Fruit fly (Drosophila melanogaster) whole organism, embryonic: Measurements from ENCODE around the gene Xport-B.

ENCODE experiments used
- Antp ChIP-seq: fragments of 200-800 bp; sonication (Bioruptor generic); optimal IDR thresholded peaks from 3 replicates; lab custom pipeline; 2016; ENCODE audit warnings: missing biosample characterization, missing genetic modification characterization
- B-H1 ChIP-seq: fragments of 200-800 bp; sonication (Bioruptor generic); IDR thresholded peaks from 3 replicates; pipeline ENCODE4 v1.3.6; 2022; ENCODE audit warnings: missing biosample characterization, missing genetic modification characterization
- CG10147 ChIP-seq: fragments of 200-800 bp; sonication (Bioruptor generic); optimal IDR thresholded peaks from 2 replicates; lab custom pipeline; 2019; ENCODE audit warnings: missing biosample characterization, mild to moderate bottlenecking, missing genetic modification characterization, moderate library complexity
- CG12071 ChIP-seq: fragments of 200-800 bp; sonication (Bioruptor generic); optimal IDR thresholded peaks from 3 replicates; lab custom pipeline; 2018; ENCODE audit warnings: missing biosample characterization, mild to moderate bottlenecking, missing genetic modification characterization
- CG13123 ChIP-seq: fragments of 200-800 bp; sonication (Bioruptor generic); optimal IDR thresholded peaks from 2 replicates; lab custom pipeline; 2016; ENCODE audit warnings: missing biosample characterization, missing genetic modification characterization
- CG13424 ChIP-seq: fragments of 200-800 bp; sonication (Bioruptor generic); optimal IDR thresholded peaks from 2 replicates; lab custom pipeline; 2019; ENCODE audit warnings: missing biosample characterization, mild to moderate bottlenecking, missing genetic modification characterization, moderate library complexity
- CG15011 ChIP-seq: fragments of 200-800 bp; sonication (Bioruptor generic); optimal IDR thresholded peaks from 3 replicates; lab custom pipeline; 2018; ENCODE audit warnings: missing biosample characterization, mild to moderate bottlenecking, missing genetic modification characterization
- CG16779 ChIP-seq: fragments of 200-800 bp; sonication (Bioruptor generic); IDR thresholded peaks from 2 replicates; pipeline ENCODE4 v1.3.6; 2022; ENCODE audit warnings: missing biosample characterization, missing genetic modification characterization
- CG18619 ChIP-seq: fragments of 200-800 bp; sonication (Bioruptor generic); optimal IDR thresholded peaks from 3 replicates; lab custom pipeline; 2017; ENCODE audit warnings: missing biosample characterization, mild to moderate bottlenecking, missing genetic modification characterization
- CG2199 ChIP-seq: fragments of 200-800 bp; sonication (Bioruptor generic); IDR thresholded peaks from 3 replicates; pipeline ENCODE4 v1.3.6; 2022; ENCODE audit warnings: missing biosample characterization, missing genetic modification characterization
- CG2678 ChIP-seq: fragments of 200-800 bp; sonication (Bioruptor generic); optimal IDR thresholded peaks from 3 replicates; lab custom pipeline; 2019; ENCODE audit warnings: missing biosample characterization, mild to moderate bottlenecking, missing genetic modification characterization, moderate library complexity
- CG32767 ChIP-seq: fragments of 200-800 bp; sonication (Bioruptor generic); IDR thresholded peaks from 2 replicates; pipeline ENCODE4 v1.3.6; 2022; ENCODE audit warnings: missing biosample characterization, missing genetic modification characterization
- CG4360 ChIP-seq: fragments of 200-800 bp; sonication (Bioruptor generic); IDR thresholded peaks from 2 replicates; pipeline ENCODE4 v1.3.6; 2022; ENCODE audit warnings: missing biosample characterization, missing genetic modification characterization
- CG6765 ChIP-seq: fragments of 200-800 bp; sonication (Bioruptor generic); optimal IDR thresholded peaks from 3 replicates; lab custom pipeline; 2017; ENCODE audit warnings: missing biosample characterization, mild to moderate bottlenecking, missing genetic modification characterization
- CG8281 ChIP-seq: fragments of 200-800 bp; sonication (Bioruptor generic); optimal IDR thresholded peaks from 2 replicates; lab custom pipeline; 2018; ENCODE audit warnings: missing biosample characterization, mild to moderate bottlenecking, missing genetic modification characterization, moderate library complexity
- CG8290 ChIP-seq, 3 experiments: fragments of 200-800 bp; sonication (Bioruptor generic); optimal IDR thresholded peaks; 2 replicates each; lab custom pipeline; 2016 to 2019; ENCODE audit warnings: missing biosample characterization in 3 of 3, missing genetic modification characterization in 3 of 3, mild to moderate bottlenecking in 2 of 3, moderate library complexity in 1 of 3
- CG9797 ChIP-seq: fragments of 200-800 bp; sonication (Bioruptor generic); optimal IDR thresholded peaks from 3 replicates; lab custom pipeline; 2018; ENCODE audit warnings: missing biosample characterization, mild to moderate bottlenecking, missing genetic modification characterization
- Dad ChIP-seq: fragments of 200-800 bp; sonication (Bioruptor generic); optimal IDR thresholded peaks from 3 replicates; lab custom pipeline; 2016; ENCODE audit warnings: missing biosample characterization, missing genetic modification characterization
- Dip2 ChIP-seq: fragments of 200-800 bp; sonication (Bioruptor generic); IDR thresholded peaks from 2 replicates; pipeline ENCODE4 v1.3.6; 2022; ENCODE audit warnings: missing biosample characterization, missing genetic modification characterization
- Dip3 ChIP-seq: fragments of 200-800 bp; sonication (Bioruptor generic); optimal IDR thresholded peaks from 3 replicates; lab custom pipeline; 2016; ENCODE audit warnings: missing biosample characterization, missing genetic modification characterization
- Doc2 ChIP-seq: fragments of 200-800 bp; sonication (Bioruptor generic); IDR thresholded peaks from 2 replicates; pipeline ENCODE4 v1.3.6; 2022; ENCODE audit warnings: missing biosample characterization, missing genetic modification characterization
- Drgx ChIP-seq: fragments of 200-800 bp; sonication (Bioruptor generic); IDR thresholded peaks from 2 replicates; pipeline ENCODE4 v1.3.6; 2022; ENCODE audit warnings: missing biosample characterization, missing genetic modification characterization
- HLHmδ ChIP-seq: fragments of 200-800 bp; sonication (Bioruptor generic); optimal IDR thresholded peaks from 2 replicates; lab custom pipeline; 2018; ENCODE audit warnings: missing biosample characterization, mild to moderate bottlenecking, missing genetic modification characterization, moderate library complexity
- HmgZ ChIP-seq: fragments of 200-800 bp; sonication (Bioruptor generic); optimal IDR thresholded peaks from 2 replicates; lab custom pipeline; 2018; ENCODE audit warnings: missing biosample characterization, mild to moderate bottlenecking, missing genetic modification characterization
- Mes4 ChIP-seq: fragments of 200-800 bp; sonication (Bioruptor generic); optimal IDR thresholded peaks from 2 replicates; lab custom pipeline; 2016; ENCODE audit warnings: missing biosample characterization, missing genetic modification characterization
- Spps ChIP-seq: fragments of 200-800 bp; sonication (Bioruptor generic); optimal IDR thresholded peaks from 2 replicates; lab custom pipeline; 2018; ENCODE audit warnings: missing biosample characterization, mild to moderate bottlenecking, missing genetic modification characterization
- Usf ChIP-seq: fragments of 200-800 bp; sonication (Bioruptor generic); optimal IDR thresholded peaks from 2 replicates; lab custom pipeline; 2017; ENCODE audit warnings: missing genotype, missing biosample characterization, missing genetic modification characterization
- YL-1 ChIP-seq: fragments of 200-800 bp; sonication (Bioruptor generic); optimal IDR thresholded peaks from 3 replicates; lab custom pipeline; 2017; ENCODE audit warnings: missing biosample characterization, mild to moderate bottlenecking, missing genetic modification characterization
- amos ChIP-seq: fragments of 200-800 bp; sonication (Bioruptor generic); IDR thresholded peaks from 2 replicates; pipeline ENCODE4 v1.3.6; 2022; ENCODE audit warnings: missing biosample characterization, missing genetic modification characterization; ENCODE audit not compliant: partially characterized antibody
- chif ChIP-seq, 2 experiments: fragments of 200-800 bp; sonication (Bioruptor generic); optimal IDR thresholded peaks; 3 replicates each; lab custom pipeline; 2016; ENCODE audit warnings: missing biosample characterization in 2 of 2, missing genetic modification characterization in 2 of 2
- chn ChIP-seq: fragments of 200-800 bp; sonication (Bioruptor generic); optimal IDR thresholded peaks from 2 replicates; lab custom pipeline; 2016; ENCODE audit warnings: missing biosample characterization, missing genetic modification characterization
- danr ChIP-seq: fragments of 200-800 bp; sonication (Bioruptor generic); IDR thresholded peaks from 2 replicates; pipeline ENCODE4 v1.3.6; 2022; ENCODE audit warnings: missing biosample characterization, missing genetic modification characterization
- emc ChIP-seq: fragments of 200-800 bp; sonication (Bioruptor generic); optimal IDR thresholded peaks from 2 replicates; lab custom pipeline; 2016; ENCODE audit warnings: missing biosample characterization, missing genetic modification characterization
- fd102C ChIP-seq: fragments of 200-800 bp; sonication (Bioruptor generic); optimal IDR thresholded peaks from 2 replicates; lab custom pipeline; 2018; ENCODE audit warnings: missing biosample characterization, mild to moderate bottlenecking, missing genetic modification characterization, moderate library complexity
- fd64A ChIP-seq: fragments of 200-800 bp; sonication (Bioruptor generic); optimal IDR thresholded peaks from 3 replicates; lab custom pipeline; 2018; ENCODE audit warnings: missing biosample characterization, mild to moderate bottlenecking, missing genetic modification characterization
- fru ChIP-seq: fragments of >200 bp; optimal IDR thresholded peaks from 2 replicates; lab custom pipeline; 2017
- ftz-f1 ChIP-seq: fragments of 200-800 bp; sonication (Bioruptor generic); optimal IDR thresholded peaks from 2 replicates; lab custom pipeline; 2016; ENCODE audit warnings: missing biosample characterization, missing genetic modification characterization
- gsb-n ChIP-seq: fragments of 200-800 bp; sonication (Bioruptor generic); optimal IDR thresholded peaks from 3 replicates; lab custom pipeline; 2018; ENCODE audit warnings: missing biosample characterization, mild to moderate bottlenecking, missing genetic modification characterization
- hth ChIP-seq: fragments of >200 bp; optimal IDR thresholded peaks from 2 replicates; lab custom pipeline; 2017; ENCODE audit warnings: inconsistent platforms
- jing ChIP-seq: fragments of 200-800 bp; sonication (Bioruptor generic); optimal IDR thresholded peaks from 2 replicates; lab custom pipeline; 2018; ENCODE audit warnings: missing biosample characterization, mild to moderate bottlenecking, missing genetic modification characterization
- kah ChIP-seq: fragments of 200-800 bp; sonication (Bioruptor generic); optimal IDR thresholded peaks from 2 replicates; lab custom pipeline; 2018; ENCODE audit warnings: missing biosample characterization, mild to moderate bottlenecking, missing genetic modification characterization
- lov ChIP-seq, 2 experiments: fragments of 200-800 bp in 1 of 2; fragments of >200 bp in 1 of 2; sonication (Bioruptor generic) in 1 of 2; IDR thresholded peaks in 1 of 2; optimal IDR thresholded peaks in 1 of 2; 2 replicates in 1 of 2; 3 replicates in 1 of 2; pipeline versions ENCODE4 v1.3.6 to Lab custom; 2017 to 2022; ENCODE audit warnings: missing biosample characterization in 1 of 2, missing genetic modification characterization in 1 of 2
- onecut ChIP-seq: fragments of 200-800 bp; sonication (Bioruptor generic); IDR thresholded peaks from 2 replicates; pipeline ENCODE4 v1.3.6; 2022; ENCODE audit warnings: missing biosample characterization, missing genetic modification characterization
- otp ChIP-seq: fragments of 200-800 bp; sonication (Bioruptor generic); IDR thresholded peaks from 3 replicates; pipeline ENCODE4, ENCODE4 v1.3.6; 2022; ENCODE audit warnings: missing biosample characterization, missing genetic modification characterization
- pan ChIP-seq, 4 experiments: fragments of >200 bp in 3 of 4; fragments of 200-800 bp in 1 of 4; sonication (Bioruptor generic) in 1 of 4; optimal IDR thresholded peaks in 3 of 4; IDR thresholded peaks in 1 of 4; 2 replicates each; pipeline versions ENCODE4 v1.3.6 to Lab custom; 2017 to 2022; ENCODE audit warnings: missing biosample characterization in 2 of 4, missing genetic modification characterization in 2 of 4, mixed read lengths in 1 of 4
- schlank ChIP-seq: fragments of 200-800 bp; sonication (Bioruptor generic); optimal IDR thresholded peaks from 2 replicates; lab custom pipeline; 2018; ENCODE audit warnings: missing biosample characterization, mild to moderate bottlenecking, missing genetic modification characterization
- sens ChIP-seq: fragments of 200-800 bp; sonication (Bioruptor generic); peaks from one replicate; lab custom pipeline; 2016; ENCODE audit warnings: missing biosample characterization, missing genetic modification characterization
- sqz ChIP-seq: fragments of 200-800 bp; sonication (Bioruptor generic); optimal IDR thresholded peaks from 3 replicates; lab custom pipeline; 2018; ENCODE audit warnings: missing biosample characterization, mild to moderate bottlenecking, missing genetic modification characterization
- zen2 ChIP-seq: fragments of 200-800 bp; sonication (Bioruptor generic); IDR thresholded peaks from 3 replicates; pipeline ENCODE4 v1.3.6; 2022; ENCODE audit warnings: missing biosample characterization, missing genetic modification characterization; ENCODE audit not compliant: partially characterized antibody
- zf30C ChIP-seq: fragments of 200-800 bp; sonication (Bioruptor generic); optimal IDR thresholded peaks from 3 replicates; lab custom pipeline; 2018; ENCODE audit warnings: missing biosample characterization, mild to moderate bottlenecking, missing genetic modification characterization

The Xport-B gene

DNA sequence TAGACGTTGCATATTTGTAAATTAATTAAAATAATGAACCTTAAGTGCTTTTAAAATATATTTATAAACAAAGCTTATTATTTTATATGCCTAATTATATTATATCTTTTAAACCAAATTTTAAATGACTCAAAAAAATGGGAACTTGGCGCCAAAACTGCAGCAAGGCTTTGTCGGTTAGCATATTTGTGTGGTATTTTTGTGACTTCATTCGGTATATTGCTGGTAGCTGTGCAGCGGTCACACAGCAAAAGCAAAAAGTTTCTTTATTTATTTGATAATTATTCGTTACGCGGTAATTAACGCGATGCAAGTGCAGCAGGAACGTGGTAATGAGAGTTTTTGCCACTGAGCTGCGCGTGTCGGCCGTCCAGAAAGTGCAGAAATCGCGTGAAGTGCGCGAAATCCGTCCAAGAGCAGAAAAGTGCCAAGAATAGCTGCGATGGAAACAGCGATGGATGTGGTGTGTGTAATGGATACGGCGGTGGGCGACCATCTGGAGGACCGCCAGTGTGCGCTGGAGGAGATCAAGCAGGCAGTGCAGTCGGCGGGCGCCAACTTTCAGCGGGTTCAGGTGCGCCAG lies 35.7 kb downstream of the Xport-B start, which contains the start of gene Ask1 (continued):
- TF ChIP-seq otp (GFP tag; lab: Robert Waterston, UW), result peak; percentile 19; the same call in 1 of the 3 replicates
- no peak for TF ChIP-seq danr
- TF ChIP-seq ftz-f1 (GFP tag; lab: Kevin White, UChicago), result no peak
- no peak for TF ChIP-seq CG16779
- no peak for TF ChIP-seq CG8290 (GFP tag; optimal IDR thresholded peaks at IDR 0.05; lab: Kevin White, UChicago)
- TF ChIP-seq CG8290 (tag; optimal IDR thresholded peaks at IDR 0.05; lab: Kevin White, UChicago), result no peak
- TF ChIP-seq chn (GFP tag; lab: Kevin White, UChicago), result no peak
- TF ChIP-seq CG2199 (GFP tag; lab: Robert Waterston, UW), result no peak
- no peak for TF ChIP-seq lov (optimal IDR thresholded peaks at IDR 0.05; lab: Kevin White, UChicago)
- no peak for TF ChIP-seq lov (GFP tag; IDR thresholded peaks at IDR 0.05; lab: Robert Waterston, UW)
- TF ChIP-seq CG6765 (GFP tag; lab: Kevin White, UChicago), result no peak
- no peak for TF ChIP-seq YL-1 (GFP tag; lab: Kevin White, UChicago)
- TF ChIP-seq CG15011 (GFP tag; lab: Kevin White, UChicago), result no peak
- TF ChIP-seq B-H1 (GFP tag; lab: Robert Waterston, UW), result no peak
- TF ChIP-seq Dip3 (GFP tag; lab: Kevin White, UChicago), result no peak
- TF ChIP-seq hth (lab: Kevin White, UChicago), result no peak
- peak; percentile 73 for TF ChIP-seq kah
- no peak for TF ChIP-seq Mes4
- no peak for TF ChIP-seq gsb-n (tag; lab: Kevin White, UChicago)
- no peak for TF ChIP-seq zen2 (GFP tag; lab: Robert Waterston, UW)
- TF ChIP-seq fru, result no peak
- no peak for TF ChIP-seq Dip2
- TF ChIP-seq Usf (GFP tag; lab: Kevin White, UChicago), result no peak
- TF ChIP-seq amos (GFP tag; lab: Robert Waterston, UW), result no peak
- no peak for TF ChIP-seq onecut (GFP tag; lab: Robert Waterston, UW)
- TF ChIP-seq CG2678 (tag; lab: Kevin White, UChicago), result no peak
- TF ChIP-seq Spps (tag; lab: Kevin White, UChicago), result no peak
- TF ChIP-seq CG13123 (GFP tag; lab: Kevin White, UChicago), result no peak
- TF ChIP-seq CG13424 (tag; lab: Kevin White, UChicago), result no peak
- TF ChIP-seq Doc2 (GFP tag; lab: Robert Waterston, UW), result no peak
- no peak for TF ChIP-seq fd64A (GFP tag; lab: Kevin White, UChicago)
- no peak for TF ChIP-seq jing
- TF ChIP-seq Dad, result no peak
- TF ChIP-seq CG9797 (GFP tag; lab: Kevin White, UChicago), result peak; percentile 81
- no peak for TF ChIP-seq sqz (GFP tag; lab: Kevin White, UChicago)
- no peak for TF ChIP-seq HmgZ (tag; lab: Kevin White, UChicago)
- TF ChIP-seq chif (GFP tag; optimal IDR thresholded peaks at IDR 0.05; lab: Kevin White, UChicago), result no peak
- no peak for TF ChIP-seq CG32767
- no peak for TF ChIP-seq HLHmδ (GFP tag; lab: Kevin White, UChicago)
- no peak for TF ChIP-seq Drgx (GFP tag; lab: Robert Waterston, UW)
- no peak for TF ChIP-seq Antp (GFP tag; lab: Kevin White, UChicago)
- TF ChIP-seq sens, result peak; percentile 4
- TF ChIP-seq pan (optimal IDR thresholded peaks at IDR 0.05; lab: Kevin White, UChicago), result no peak
- no peak for TF ChIP-seq pan (GFP tag; optimal IDR thresholded peaks at IDR 0.05 in 1 of 2, IDR thresholded peaks at IDR 0.05 in 1 of 2)
- no peak for TF ChIP-seq fd102C (GFP tag; lab: Kevin White, UChicago)
- TF ChIP-seq CG12071, result no peak
- no peak for TF ChIP-seq emc
- TF ChIP-seq CG8281, result no peak
- TF ChIP-seq CG4360 (GFP tag; lab: Robert Waterston, UW), result no peak
- TF ChIP-seq schlank, result no peak
- no peak for TF ChIP-seq CG10147 (GFP tag; lab: Kevin White, UChicago)
- no peak for TF ChIP-seq zf30C (GFP tag; lab: Kevin White, UChicago)
- TF ChIP-seq CG18619 (GFP tag; lab: Kevin White, UChicago), result no peak
